Fruit fly (Drosophila melanogaster): ENCODE data around the gene CG18231.
A peak's percentile ranks its signal among the peaks of the same experiment; 100 is the strongest.

The CG18231 gene

DNA sequence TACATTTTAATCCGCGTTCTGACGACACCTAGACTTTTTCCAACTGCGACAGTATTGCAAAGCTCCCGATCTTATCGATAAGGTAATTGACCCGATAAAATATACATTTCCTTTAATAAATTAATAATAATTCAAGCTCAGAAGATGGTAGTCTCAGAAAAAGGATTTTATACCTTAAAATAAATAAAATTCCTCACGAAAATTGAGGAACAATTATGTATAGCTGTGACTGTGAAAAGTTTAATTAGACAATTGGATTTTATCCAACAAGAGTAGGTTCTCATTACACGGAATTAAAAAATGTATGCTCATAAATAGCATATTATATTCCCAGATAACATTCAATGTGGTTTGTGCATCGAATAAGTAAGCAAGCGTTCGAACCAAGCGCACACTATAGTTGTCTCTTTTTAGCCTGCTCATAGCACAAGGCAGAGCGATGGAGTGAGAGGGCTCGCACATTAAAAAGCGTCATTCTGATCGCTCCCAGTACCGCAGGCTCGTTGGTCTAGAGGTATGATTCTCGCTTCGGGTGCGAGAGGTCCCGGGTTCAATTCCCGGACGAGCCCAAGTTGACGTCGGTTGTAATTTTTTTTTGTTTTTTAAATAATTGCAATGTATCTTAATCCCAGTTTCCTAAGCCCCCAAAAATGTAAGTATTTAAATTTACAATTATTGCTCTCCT lies 10.8 kb downstream of the CG18231 start, which contains the start of the genes CG13380 and CG4174 (continued):
- TF ChIP-seq zfh1 (GFP tag; IDR thresholded peaks at IDR 0.05) = no peak
- TF ChIP-seq CG13894 (tag; optimal IDR thresholded peaks at IDR 0.05) = no peak
- TF ChIP-seq Lhr (GFP tag; optimal IDR thresholded peaks at IDR 0.05) = peak; percentile 46
- no peak for TF ChIP-seq grn (GFP tag; optimal IDR thresholded peaks at IDR 0.05)
- no peak for TF ChIP-seq Jarid2 (GFP tag; optimal IDR thresholded peaks at IDR 0.05)
- peak; percentile 85 for TF ChIP-seq HLH4C (GFP tag; IDR thresholded peaks at IDR 0.05; ENCODE audit: partially characterized antibody)
- no peak for TF ChIP-seq ems (GFP tag; optimal IDR thresholded peaks at IDR 0.05)
- no peak for TF ChIP-seq wdn (GFP tag; IDR thresholded peaks at IDR 0.05)
- no peak for TF ChIP-seq CG9932 (GFP tag; IDR thresholded peaks at IDR 0.05)
- no peak for TF ChIP-seq Side (GFP tag; optimal IDR thresholded peaks at IDR 0.05)
- no peak for TF ChIP-seq CG3163 (GFP tag; optimal IDR thresholded peaks at IDR 0.05)
- no peak for TF ChIP-seq Ptx1 (GFP tag; IDR thresholded peaks at IDR 0.05)

DNA sequence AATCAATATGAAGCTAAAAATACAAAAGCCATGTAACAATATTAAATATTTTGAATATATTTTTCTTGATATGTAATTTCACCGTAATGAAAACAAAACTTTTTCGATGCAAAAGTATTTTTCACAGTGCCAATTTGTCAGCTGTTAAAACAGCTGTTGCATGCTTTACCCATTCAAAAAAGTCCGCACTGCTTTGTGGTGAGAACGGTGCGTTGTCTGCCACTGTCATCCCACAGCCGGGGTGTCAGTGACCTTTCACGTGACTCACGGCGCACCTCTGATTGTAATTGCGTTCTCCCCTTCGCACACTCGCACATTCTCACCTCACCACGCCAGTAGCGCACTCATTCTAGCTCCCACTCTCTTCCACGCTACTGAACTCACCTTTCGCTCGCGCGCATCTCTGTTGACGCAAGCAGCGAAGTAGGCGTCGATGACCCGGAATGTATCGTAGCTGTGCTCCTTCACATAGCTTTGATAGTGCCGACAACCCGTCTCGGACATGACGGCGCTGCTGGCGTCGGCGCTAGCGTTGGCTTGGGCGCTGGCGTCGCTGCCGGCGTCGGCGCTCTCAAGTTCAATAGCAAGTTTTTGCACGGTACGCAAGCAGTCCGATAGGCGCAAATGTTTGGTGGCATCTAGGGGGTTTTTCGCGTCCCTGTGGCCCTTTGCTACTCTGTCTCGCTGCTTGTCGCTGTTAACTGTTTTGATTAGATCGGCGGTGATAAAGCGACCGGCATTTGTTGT lies 13.9 kb downstream of the CG18231 start:
- TF ChIP-seq CG13894 (tag; optimal IDR thresholded peaks at IDR 0.05) (no peak), CG11398 (GFP tag; optimal IDR thresholded peaks at IDR 0.05) (peak; percentile 4), Lim3 (GFP tag; IDR thresholded peaks at IDR 0.05) (no peak), unpg (GFP tag; optimal IDR thresholded peaks at IDR 0.05) (peak; percentile 34), sug (tag; optimal IDR thresholded peaks at IDR 0.05) (peak; percentile 72), CG10959 (GFP tag; IDR thresholded peaks at IDR 0.05) (no peak), odd (GFP tag; optimal IDR thresholded peaks at IDR 0.05) (no peak), Jarid2 (GFP tag; optimal IDR thresholded peaks at IDR 0.05) (no peak), CG6854 (GFP tag; optimal IDR thresholded peaks at IDR 0.05) (peak; percentile 20), Dbx (GFP tag; IDR thresholded peaks at IDR 0.05) (peak; percentile 72), CG2199 (GFP tag; IDR thresholded peaks at IDR 0.05) (no peak), caup (GFP tag; optimal IDR thresholded peaks at IDR 0.05; ENCODE audit: severe bottlenecking) (peak; percentile 9), C15 (GFP tag; IDR thresholded peaks at IDR 0.05) (no peak), p53 (GFP tag; optimal IDR thresholded peaks at IDR 0.05) (peak; percentile 39), Meics (GFP tag; optimal IDR thresholded peaks at IDR 0.05) (peak; percentile 61), Lpt (GFP tag; optimal IDR thresholded peaks at IDR 0.05) (no peak), CrebB (tag; optimal IDR thresholded peaks at IDR 0.05) (peak; percentile 46), BtbVII (GFP tag; optimal IDR thresholded peaks at IDR 0.05) (no peak), CG10274 (GFP tag; optimal IDR thresholded peaks at IDR 0.05) (no peak), CG10654 (GFP tag; optimal IDR thresholded peaks at IDR 0.05) (no peak), CG8944 (GFP tag; optimal IDR thresholded peaks at IDR 0.05) (peak; percentile 48), CG16779 (GFP tag; IDR thresholded peaks at IDR 0.05) (0 out of 2 replicates have a peak, but pooled peaks have one; percentile 38), CG7839 (tag; optimal IDR thresholded peaks at IDR 0.05) (peak; percentile 45), CG15696 (tag; optimal IDR thresholded peaks at IDR 0.05) (no peak), CG12104 (GFP tag; optimal IDR thresholded peaks at IDR 0.05) (no peak), mam (GFP tag; optimal IDR thresholded peaks at IDR 0.05) (peak; percentile 80), Lhr (GFP tag; optimal IDR thresholded peaks at IDR 0.05) (peak; percentile 45), so (GFP tag; IDR thresholded peaks at IDR 0.05) (peak; percentile 43; the same call in 1 of the 3 replicates), Elba2 (GFP tag; optimal IDR thresholded peaks at IDR 0.05) (no peak), CG2678 (tag; optimal IDR thresholded peaks at IDR 0.05) (no peak), Dip3 (GFP tag; optimal IDR thresholded peaks at IDR 0.05) (peak; percentile 20), sens-2 (GFP tag; IDR thresholded peaks at IDR 0.05) (0 out of 2 replicates have a peak, but pooled peaks have one; percentile 22), gcm (GFP tag; optimal IDR thresholded peaks at IDR 0.05) (no peak), CG12071 (GFP tag; optimal IDR thresholded peaks at IDR 0.05) (peak; percentile 67), CG17361 (GFP tag; IDR thresholded peaks at IDR 0.05) (no peak), CG4424 (GFP tag; optimal IDR thresholded peaks at IDR 0.05) (peak; percentile 28), CG13296 (GFP tag; optimal IDR thresholded peaks at IDR 0.05) (peak; percentile 25), nerfin-2 (GFP tag; IDR thresholded peaks at IDR 0.05; ENCODE audit: partially characterized antibody) (no peak)
